Worm (Caenorhabditis elegans) whole organism, L2 larva: ENCODE measurements around the gene F11C7.6.
A peak's percentile ranks its signal among the peaks of the same experiment; 100 is the strongest.

Experiments
- C34F6.9 ChIP-seq: fragments of 150-350 bp; optimal IDR thresholded peaks from 2 replicates; lab custom pipeline; 2014; ENCODE audit warnings: missing biosample characterization, missing genetic modification characterization
- F13H6.1 ChIP-seq: sonication (generic microtip); optimal IDR thresholded peaks from 2 replicates; lab custom pipeline; 2016; ENCODE audit warnings: missing genetic modification characterization, missing compliant biosample characterization
- R02D3.7 ChIP-seq: fragments of 150-350 bp; optimal IDR thresholded peaks from 2 replicates; lab custom pipeline; 2014; ENCODE audit warnings: missing biosample characterization, missing genetic modification characterization
- Y55F3AM.14 ChIP-seq: fragments of 200-800 bp; sonication (Bioruptor generic); optimal IDR thresholded peaks from 2 replicates; lab custom pipeline; 2018; ENCODE audit warnings: mild to moderate bottlenecking, missing genetic modification characterization, missing compliant biosample characterization
- ZK546.5 ChIP-seq: sonication (generic microtip); optimal IDR thresholded peaks from 2 replicates; lab custom pipeline; 2017; ENCODE audit warnings: missing biosample characterization, missing genetic modification characterization
- ama-1 ChIP-seq: fragments of 150-350 bp; optimal IDR thresholded peaks from 2 replicates; lab custom pipeline; 2018; ENCODE audit warnings: inconsistent platforms
- blmp-1 ChIP-seq: sonication (generic microtip); optimal IDR thresholded peaks from 2 replicates; lab custom pipeline; 2017; ENCODE audit warnings: missing genetic modification characterization, mild to moderate bottlenecking, missing compliant biosample characterization, antibody characterized with exemption, moderate library complexity; ENCODE audit not compliant: insufficient read depth
- ceh-16 ChIP-seq: fragments of 150-350 bp; optimal IDR thresholded peaks from 2 replicates; lab custom pipeline; 2014; ENCODE audit warnings: missing biosample characterization, missing genetic modification characterization
- ceh-82 ChIP-seq: fragments of 150-350 bp; optimal IDR thresholded peaks from 2 replicates; lab custom pipeline; 2014; ENCODE audit warnings: missing biosample characterization, missing genetic modification characterization
- crh-2 ChIP-seq: sonication (generic microtip); optimal IDR thresholded peaks from 2 replicates; lab custom pipeline; 2017; ENCODE audit warnings: missing biosample characterization, missing genetic modification characterization
- dmd-4 ChIP-seq: sonication (generic microtip); optimal IDR thresholded peaks from 2 replicates; lab custom pipeline; 2017; ENCODE audit warnings: missing biosample characterization, missing genetic modification characterization
- egl-27 ChIP-seq: sonication (generic microtip); optimal IDR thresholded peaks from 3 replicates; lab custom pipeline; 2017; ENCODE audit warnings: missing biosample characterization, missing genetic modification reagents, missing genetic modification characterization
- elt-3 ChIP-seq: sonication (generic microtip); optimal IDR thresholded peaks from 2 replicates; lab custom pipeline; 2017; ENCODE audit warnings: missing biosample characterization, missing genetic modification characterization
- fos-1 ChIP-seq: fragments of 150-350 bp; optimal IDR thresholded peaks from 2 replicates; lab custom pipeline; 2014; ENCODE audit warnings: missing biosample characterization, missing genetic modification characterization
- gmeb-1 ChIP-seq: fragments of 150-350 bp; optimal IDR thresholded peaks from 2 replicates; lab custom pipeline; 2014; ENCODE audit warnings: missing biosample characterization, missing genetic modification characterization
- lin-11 ChIP-seq: fragments of 150-350 bp; sonication (generic microtip); optimal IDR thresholded peaks from 2 replicates; lab custom pipeline; 2014; ENCODE audit warnings: missing biosample characterization, missing genetic modification characterization, inconsistent platforms, mixed read lengths
- lin-13 ChIP-seq: fragments of 150-350 bp; optimal IDR thresholded peaks from 2 replicates; lab custom pipeline; 2014; ENCODE audit warnings: missing biosample characterization, missing genetic modification reagents, missing genetic modification characterization
- lin-39 ChIP-seq: fragments of 150-350 bp; optimal IDR thresholded peaks from 2 replicates; lab custom pipeline; 2014; ENCODE audit warnings: missing biosample characterization, missing genetic modification reagents, missing genetic modification characterization
- lsy-2 ChIP-seq, 2 experiments: fragments of 150-350 bp in 1 of 2; sonication (generic microtip) in 1 of 2; optimal IDR thresholded peaks; 2 replicates each; lab custom pipeline; 2014 to 2017; ENCODE audit warnings: missing biosample characterization in 2 of 2, missing genetic modification characterization in 2 of 2
- mab-5 ChIP-seq: fragments of 150-350 bp; optimal IDR thresholded peaks from 2 replicates; lab custom pipeline; 2014; ENCODE audit warnings: missing biosample characterization, missing genetic modification characterization
- mbf-1 ChIP-seq: sonication (generic microtip); optimal IDR thresholded peaks from 2 replicates; lab custom pipeline; 2017; ENCODE audit warnings: missing biosample characterization, missing genetic modification characterization
- mdl-1 ChIP-seq, 2 experiments: fragments of 150-350 bp in 1 of 2; sonication (generic microtip) in 1 of 2; optimal IDR thresholded peaks; 2 replicates each; lab custom pipeline; 2017; ENCODE audit warnings: missing biosample characterization in 2 of 2, missing genetic modification characterization in 2 of 2
- nhr-10 ChIP-seq: sonication (generic microtip); optimal IDR thresholded peaks from 2 replicates; lab custom pipeline; 2017; ENCODE audit warnings: missing biosample characterization, missing genetic modification characterization
- nhr-12 ChIP-seq: fragments of 150-350 bp; optimal IDR thresholded peaks from 2 replicates; lab custom pipeline; 2014; ENCODE audit warnings: missing biosample characterization, missing genetic modification characterization
- nhr-129 ChIP-seq: fragments of 150-350 bp; optimal IDR thresholded peaks from 2 replicates; lab custom pipeline; 2014; ENCODE audit warnings: missing biosample characterization, missing genetic modification characterization
- nhr-21 ChIP-seq: fragments of 150-350 bp; optimal IDR thresholded peaks from 2 replicates; lab custom pipeline; 2014; ENCODE audit warnings: missing biosample characterization, missing genetic modification characterization
- nhr-23 ChIP-seq: fragments of 150-350 bp; optimal IDR thresholded peaks from 2 replicates; lab custom pipeline; 2014; ENCODE audit warnings: missing biosample characterization, missing genetic modification reagents, missing genetic modification characterization
- nhr-237 ChIP-seq: fragments of 150-350 bp; optimal IDR thresholded peaks from 2 replicates; lab custom pipeline; 2014; ENCODE audit warnings: missing biosample characterization, missing genetic modification characterization
- nhr-25 ChIP-seq: fragments of 150-350 bp; sonication (generic microtip); optimal IDR thresholded peaks from 3 replicates; lab custom pipeline; 2014; ENCODE audit warnings: missing biosample characterization, missing genetic modification characterization
- nhr-6 ChIP-seq: fragments of 150-350 bp; optimal IDR thresholded peaks from 2 replicates; lab custom pipeline; 2014; ENCODE audit warnings: missing biosample characterization, missing genetic modification characterization
- nhr-77 ChIP-seq: fragments of 150-350 bp; optimal IDR thresholded peaks from 2 replicates; lab custom pipeline; 2014; ENCODE audit warnings: missing biosample characterization, missing genetic modification characterization
- peb-1 ChIP-seq: fragments of 150-350 bp; optimal IDR thresholded peaks from 2 replicates; lab custom pipeline; 2014; ENCODE audit warnings: missing biosample characterization, missing genetic modification characterization
- sem-4 ChIP-seq: fragments of 150-350 bp; optimal IDR thresholded peaks from 2 replicates; lab custom pipeline; 2014; ENCODE audit warnings: missing biosample characterization, missing genetic modification reagents, missing genetic modification characterization
- skn-1 ChIP-seq: sonication (generic microtip); optimal IDR thresholded peaks from 2 replicates; lab custom pipeline; 2017; ENCODE audit warnings: missing biosample characterization, missing genetic modification characterization
- sma-3 ChIP-seq: sonication (generic microtip); optimal IDR thresholded peaks from 2 replicates; lab custom pipeline; 2016; ENCODE audit warnings: missing genetic modification reagents, missing genetic modification characterization, missing compliant biosample characterization
- sma-9 ChIP-seq, 2 experiments: fragments of 150-350 bp in 1 of 2; sonication (generic microtip) in 1 of 2; optimal IDR thresholded peaks; 2 replicates each; lab custom pipeline; 2014 to 2016; ENCODE audit warnings: missing genetic modification characterization in 2 of 2, mild to moderate bottlenecking in 1 of 2, missing biosample characterization in 1 of 2, missing compliant biosample characterization in 1 of 2, missing genetic modification reagents in 1 of 2, moderate library complexity in 1 of 2
- snpc-4 ChIP-seq: fragments of 150-350 bp; optimal IDR thresholded peaks from 2 replicates; lab custom pipeline; 2014; ENCODE audit warnings: missing biosample characterization, missing genetic modification characterization
- unc-39 ChIP-seq: fragments of 150-350 bp; optimal IDR thresholded peaks from 2 replicates; lab custom pipeline; 2014; ENCODE audit warnings: missing biosample characterization, missing genetic modification characterization
- unc-55 ChIP-seq: fragments of 150-350 bp; sonication (generic microtip); optimal IDR thresholded peaks from 3 replicates; lab custom pipeline; 2014; ENCODE audit warnings: missing biosample characterization, missing genetic modification reagents, missing genetic modification characterization
- unc-62 ChIP-seq: fragments of 150-350 bp; optimal IDR thresholded peaks from 2 replicates; lab custom pipeline; 2014; ENCODE audit warnings: missing biosample characterization, missing genetic modification reagents, missing genetic modification characterization
- zag-1 ChIP-seq: fragments of 150-350 bp; optimal IDR thresholded peaks from 2 replicates; lab custom pipeline; 2014; ENCODE audit warnings: missing biosample characterization, missing genetic modification characterization
- ztf-1 ChIP-seq: fragments of 200-800 bp; sonication (Bioruptor generic); conservative IDR thresholded peaks from 2 replicates; pipeline ENCODE4 v1.3.6; 2022; ENCODE audit warnings: missing genetic modification characterization, missing compliant biosample characterization
- ztf-4 ChIP-seq: fragments of 150-350 bp; optimal IDR thresholded peaks from 2 replicates; lab custom pipeline; 2014; ENCODE audit warnings: missing biosample characterization, missing genetic modification characterization

Gene F11C7.6

DNA sequence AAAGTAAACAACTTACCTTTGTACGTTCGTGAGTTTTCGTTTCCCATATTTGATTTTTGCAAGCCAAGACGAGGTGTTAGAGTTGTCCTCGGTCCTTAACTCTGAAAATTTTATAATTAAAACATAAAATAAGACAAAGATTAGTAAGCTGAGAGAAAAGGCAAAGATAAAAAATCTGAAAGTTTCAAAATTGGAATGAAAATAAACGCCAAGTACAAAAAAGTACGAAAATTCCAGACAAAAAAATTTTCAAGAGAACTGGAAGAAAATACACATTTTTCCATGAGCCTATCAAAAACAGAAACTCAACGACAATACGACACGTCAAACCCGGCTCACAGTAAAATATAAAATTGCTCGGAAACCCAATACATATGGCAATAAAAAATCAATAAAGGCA, 9.8 kb upstream of the F11C7.6 start, which contains the start of gene F10D7.5:
Gene F10D7.5 (minus strand): TSS at position 101 of the 400 bp plus-strand sequence.
- no peak for TF ChIP-seq nhr-237 (tag; lab: Kevin White, UChicago)
- no peak for TF ChIP-seq dmd-4
- TF ChIP-seq nhr-10 (tag; lab: Kevin White, UChicago), result no peak
- TF ChIP-seq Y55F3AM.14 (GFP tag; lab: Kevin White, UChicago), result no peak
- no peak for TF ChIP-seq sma-3 (GFP tag; lab: Kevin White, UChicago)
- no peak for TF ChIP-seq nhr-77 (tag; lab: Kevin White, UChicago)
- no peak for TF ChIP-seq unc-55 (GFP tag; lab: Kevin White, UChicago)
- TF ChIP-seq nhr-6 (tag; lab: Kevin White, UChicago), result no peak
- no peak for TF ChIP-seq ztf-1 (GFP tag; lab: Robert Waterston, UW)
- no peak for TF ChIP-seq unc-62 (GFP tag; lab: Kevin White, UChicago)
- TF ChIP-seq egl-27, result no peak
- no peak for TF ChIP-seq unc-39 (tag; lab: Kevin White, UChicago)
- TF ChIP-seq, all 48 proteins: peak for 0

DNA sequence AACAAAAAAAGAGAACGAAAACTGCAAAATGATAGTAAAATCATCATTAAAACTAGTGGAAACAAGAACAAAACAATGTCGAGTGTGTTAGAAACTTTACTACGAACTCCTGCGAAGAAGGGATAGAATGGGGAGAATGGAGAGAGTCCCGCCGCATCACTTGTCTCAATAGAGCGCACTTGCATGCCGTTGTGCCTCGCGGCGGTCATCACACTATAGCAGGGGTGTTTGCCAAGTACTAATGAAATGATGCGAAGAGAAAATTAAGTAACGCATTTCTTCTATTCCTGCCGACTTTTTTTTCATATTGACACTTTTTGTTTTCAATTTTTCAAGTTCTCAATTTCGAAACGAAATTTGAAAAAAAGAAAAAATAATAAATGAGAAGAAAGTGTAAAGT, 9.2 kb upstream of the F11C7.6 start:
- TF ChIP-seq sem-4 (tag; lab: Kevin White, UChicago) (peak; percentile 71), ceh-16 (peak; percentile 1), sma-9 (GFP tag; optimal IDR thresholded peaks at IDR 0.05; lab: Kevin White, UChicago) (peak; percentile 85), sma-9 (tag; optimal IDR thresholded peaks at IDR 0.05; lab: Kevin White, UChicago) (no peak), ztf-4 (tag; lab: Kevin White, UChicago) (peak; percentile 48), unc-62 (GFP tag; lab: Kevin White, UChicago) (no peak), mab-5 (tag; lab: Kevin White, UChicago) (peak; percentile 49), egl-27 (no peak), unc-39 (tag; lab: Kevin White, UChicago) (no peak), lin-39 (tag; lab: Kevin White, UChicago) (no peak), nhr-12 (tag; lab: Kevin White, UChicago) (no peak), peb-1 (tag; lab: Kevin White, UChicago) (no peak), nhr-25 (tag; lab: Kevin White, UChicago) (peak; percentile 68), skn-1 (no peak), ama-1 (no peak), nhr-129 (tag; lab: Kevin White, UChicago) (peak; percentile 83), lin-13 (peak; percentile 68), lin-11 (peak; percentile 65), ceh-82 (tag; lab: Kevin White, UChicago) (no peak), nhr-6 (tag; lab: Kevin White, UChicago) (peak; percentile 25), mdl-1 (tag; optimal IDR thresholded peaks at IDR 0.05; lab: Kevin White, UChicago) (peak in 1 of 2 experiments; percentile 24), zag-1 (tag; lab: Kevin White, UChicago) (peak; percentile 42), nhr-237 (tag; lab: Kevin White, UChicago) (no peak), mbf-1 (tag; lab: Kevin White, UChicago) (no peak), ZK546.5 (tag; lab: Kevin White, UChicago) (no peak), sma-3 (GFP tag; lab: Kevin White, UChicago) (peak; percentile 80), elt-3 (no peak), dmd-4 (no peak), blmp-1 (peak; percentile 26), nhr-21 (tag; lab: Kevin White, UChicago) (peak; percentile 32), C34F6.9 (tag; lab: Kevin White, UChicago) (peak; percentile 85), R02D3.7 (tag; lab: Kevin White, UChicago) (no peak), snpc-4 (tag; lab: Kevin White, UChicago) (peak; percentile 39), F13H6.1 (tag; lab: Kevin White, UChicago) (peak; percentile 74), unc-55 (GFP tag; lab: Kevin White, UChicago) (peak; percentile 86), nhr-23 (tag; lab: Kevin White, UChicago) (no peak), crh-2 (peak; percentile 78), gmeb-1 (tag; lab: Kevin White, UChicago) (peak; percentile 39), lsy-2 (tag; optimal IDR thresholded peaks at IDR 0.05; lab: Kevin White, UChicago) (peak; percentile 35 to 75), nhr-77 (tag; lab: Kevin White, UChicago) (no peak), fos-1 (peak; percentile 70)
